Fruit fly (Drosophila melanogaster): Measurements from ENCODE around the gene Dop1R1.

DNA sequence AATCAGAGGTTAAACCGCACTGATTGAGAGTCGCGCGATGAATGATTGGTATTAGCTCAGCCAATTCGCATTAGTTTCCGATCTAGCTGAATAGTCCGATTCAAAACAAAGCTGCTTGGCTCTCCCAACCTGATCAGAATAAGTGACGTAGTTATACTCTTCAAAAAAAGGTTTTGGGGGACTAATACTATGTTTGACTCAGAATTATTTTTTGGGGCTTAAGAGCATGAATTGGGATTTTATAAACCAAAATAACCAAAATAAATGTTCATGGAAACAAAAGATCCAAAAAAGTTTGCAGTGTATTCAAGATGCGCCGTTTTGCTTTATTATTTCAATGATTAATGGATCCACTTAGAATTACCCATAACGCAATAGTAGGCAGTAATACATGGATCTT lies 3.2 kb upstream of the Dop1R1 start, which contains the start of gene CG9649:
- no peak for TF ChIP-seq CTCF (optimal IDR thresholded peaks at IDR 0.05)
- no peak for TF ChIP-seq CG8478 (optimal IDR thresholded peaks at IDR 0.05)

Measured in S2 (cell line).